Fruit fly (Drosophila melanogaster): ENCODE results near the gene trh.
A peak's percentile ranks its signal among the peaks of the same experiment; 100 is the strongest.

Gene trh

dm6 chr3L:347641-348405 lies 44.6 kb downstream of the trh start:
- TF ChIP-seq Hnf4 (GFP tag; optimal IDR thresholded peaks at IDR 0.05): peak; percentile 65
- TF ChIP-seq woc (GFP tag; optimal IDR thresholded peaks at IDR 0.05): peak; percentile 67
- peak; percentile 4 for TF ChIP-seq brk (GFP tag; optimal IDR thresholded peaks at IDR 0.05)
- peak; percentile 30 for TF ChIP-seq CG32264 (GFP tag; optimal IDR thresholded peaks at IDR 0.05)
- peak; percentile 42 for TF ChIP-seq Jra (GFP tag; optimal IDR thresholded peaks at IDR 0.05)
- peak; percentile 52 for TF ChIP-seq Sp1 (GFP tag; optimal IDR thresholded peaks at IDR 0.05)
- peak; percentile 15 for TF ChIP-seq Rel (GFP tag; optimal IDR thresholded peaks at IDR 0.05)
- TF ChIP-seq Rel (tag; optimal IDR thresholded peaks at IDR 0.05): peak; percentile 24
- no peak for TF ChIP-seq Dfd (GFP tag; optimal IDR thresholded peaks at IDR 0.05)
- peak; percentile 6 for TF ChIP-seq sage (GFP tag; optimal IDR thresholded peaks at IDR 0.05)
- peak in 1 of 2 experiments; percentile 84 for TF ChIP-seq foxo (GFP tag; optimal IDR thresholded peaks at IDR 0.05)
- TF ChIP-seq Mio (GFP tag; optimal IDR thresholded peaks at IDR 0.05): no peak
- TF ChIP-seq OdsH (GFP tag; optimal IDR thresholded peaks at IDR 0.05): peak; percentile 66
- peak; percentile 65 for TF ChIP-seq sv (GFP tag; optimal IDR thresholded peaks at IDR 0.05)
- peak; percentile 78 for TF ChIP-seq fru (GFP tag; optimal IDR thresholded peaks at IDR 0.05)
- TF ChIP-seq Dif (GFP tag; optimal IDR thresholded peaks at IDR 0.05; ENCODE audit: partially characterized antibody): no peak
- TF ChIP-seq ey (GFP tag; optimal IDR thresholded peaks at IDR 0.05): peak; percentile 85
- TF ChIP-seq Hr78 (GFP tag; optimal IDR thresholded peaks at IDR 0.05): no peak
- peak; percentile 40 for TF ChIP-seq dmrt93B (GFP tag; optimal IDR thresholded peaks at IDR 0.05)
- TF ChIP-seq HLH106 (tag; optimal IDR thresholded peaks at IDR 0.05): peak; percentile 39
- no peak for TF ChIP-seq pan (optimal IDR thresholded peaks at IDR 0.05)
- no peak for TF ChIP-seq Hr83 (GFP tag; optimal IDR thresholded peaks at IDR 0.05; ENCODE audit: poor library complexity, severe bottlenecking)
- peak; percentile 75 for TF ChIP-seq br (GFP tag; optimal IDR thresholded peaks at IDR 0.05)
- peak; percentile 80 for TF ChIP-seq rgr (GFP tag; optimal IDR thresholded peaks at IDR 0.05)
- TF ChIP-seq psq (GFP tag; optimal IDR thresholded peaks at IDR 0.05): peak; percentile 76
- peak in 1 of 2 experiments; percentile 6 for TF ChIP-seq dl (GFP tag; optimal IDR thresholded peaks at IDR 0.05; ENCODE audit: insufficient read depth in 1 of 2, partially characterized antibody in 2 of 2)
- TF ChIP-seq h (GFP tag; optimal IDR thresholded peaks at IDR 0.05): peak; percentile 84
- no peak for TF ChIP-seq CG9705 (GFP tag; optimal IDR thresholded peaks at IDR 0.05)

dm6 chr3L:346656-347640 lies 45.5 kb downstream of the trh start, which contains the start of gene mth:
TSS of gene mth (minus strand) at chr3L:346957.
- TF ChIP-seq OdsH (GFP tag; optimal IDR thresholded peaks at IDR 0.05) (no peak), Abd-B (GFP tag; optimal IDR thresholded peaks at IDR 0.05) (no peak), CrebA (GFP tag; optimal IDR thresholded peaks at IDR 0.05; ENCODE audit: borderline replicate concordance) (no peak), Mio (GFP tag; optimal IDR thresholded peaks at IDR 0.05) (no peak), Hnf4 (GFP tag; optimal IDR thresholded peaks at IDR 0.05) (peak; percentile 63), ey (GFP tag; optimal IDR thresholded peaks at IDR 0.05) (peak; percentile 20), CG32264 (GFP tag; optimal IDR thresholded peaks at IDR 0.05) (peak; percentile 22), GATAd (GFP tag; optimal IDR thresholded peaks at IDR 0.05) (no peak), Dif (GFP tag; optimal IDR thresholded peaks at IDR 0.05; ENCODE audit: partially characterized antibody) (no peak), jim (GFP tag; optimal IDR thresholded peaks at IDR 0.05) (no peak), br (GFP tag; optimal IDR thresholded peaks at IDR 0.05) (peak; percentile 38), sv (GFP tag; optimal IDR thresholded peaks at IDR 0.05) (peak; percentile 21), Myc (optimal IDR thresholded peaks at IDR 0.05) (no peak), Rel (GFP tag; optimal IDR thresholded peaks at IDR 0.05) (peak; percentile 16), Rel (tag; optimal IDR thresholded peaks at IDR 0.05) (peak; percentile 25), dmrt93B (GFP tag; optimal IDR thresholded peaks at IDR 0.05) (peak; percentile 6), brk (GFP tag; optimal IDR thresholded peaks at IDR 0.05) (peak; percentile 28), Hr78 (GFP tag; optimal IDR thresholded peaks at IDR 0.05) (peak; percentile 42), Hr83 (GFP tag; optimal IDR thresholded peaks at IDR 0.05; ENCODE audit: poor library complexity, severe bottlenecking) (no peak), CG9705 (GFP tag; optimal IDR thresholded peaks at IDR 0.05) (peak; percentile 47), Dfd (GFP tag; optimal IDR thresholded peaks at IDR 0.05) (no peak), dl (GFP tag; optimal IDR thresholded peaks at IDR 0.05; ENCODE audit: insufficient read depth in 1 of 2, partially characterized antibody in 2 of 2) (no peak), lola (GFP tag; optimal IDR thresholded peaks at IDR 0.05) (no peak), sage (GFP tag; optimal IDR thresholded peaks at IDR 0.05) (no peak), dsf (GFP tag; optimal IDR thresholded peaks at IDR 0.05; ENCODE audit: borderline replicate concordance) (peak; percentile 60), usp (GFP tag; optimal IDR thresholded peaks at IDR 0.05) (no peak), HLH106 (tag; optimal IDR thresholded peaks at IDR 0.05) (peak; percentile 62), tai (GFP tag; optimal IDR thresholded peaks at IDR 0.05) (no peak), psq (GFP tag; optimal IDR thresholded peaks at IDR 0.05) (no peak), Vsx2 (GFP tag; optimal IDR thresholded peaks at IDR 0.05; ENCODE audit: partially characterized antibody) (no peak), pan (optimal IDR thresholded peaks at IDR 0.05) (no peak), Sp1 (GFP tag; optimal IDR thresholded peaks at IDR 0.05) (peak; percentile 41), woc (GFP tag; optimal IDR thresholded peaks at IDR 0.05) (peak; percentile 73), rgr (GFP tag; optimal IDR thresholded peaks at IDR 0.05) (peak; percentile 44), fru (GFP tag; optimal IDR thresholded peaks at IDR 0.05) (peak; percentile 53), h (GFP tag; optimal IDR thresholded peaks at IDR 0.05) (peak; percentile 37), Jra (GFP tag; optimal IDR thresholded peaks at IDR 0.05) (peak; percentile 61), foxo (GFP tag; optimal IDR thresholded peaks at IDR 0.05) (peak in 1 of 2 experiments; percentile 62), N (GFP tag; optimal IDR thresholded peaks at IDR 0.05) (peak; percentile 75)

All from whole organism, wandering third instar larva.